Fruit fly (Drosophila melanogaster) whole organism, embryonic: ENCODE data around the gene Sas-4.

ENCODE experiments used
- CG10462 ChIP-seq: fragments of 200-800 bp; sonication (Bioruptor generic); optimal IDR thresholded peaks from 2 replicates; lab custom pipeline; 2016; ENCODE audit warnings: missing biosample characterization, missing genetic modification characterization
- CG17328 ChIP-seq: fragments of 200-800 bp; sonication (Bioruptor generic); IDR thresholded peaks from 2 replicates; pipeline ENCODE4 v1.3.6; 2022; ENCODE audit warnings: missing biosample characterization, missing genetic modification characterization
- CG4730 ChIP-seq: fragments of 200-800 bp; sonication (Bioruptor generic); IDR thresholded peaks from 2 replicates; pipeline ENCODE4 v1.3.6; 2022; ENCODE audit warnings: missing biosample characterization, missing genetic modification characterization
- CG8290 ChIP-seq, 3 experiments: fragments of 200-800 bp; sonication (Bioruptor generic); optimal IDR thresholded peaks; 2 replicates each; lab custom pipeline; 2016 to 2019; ENCODE audit warnings: missing biosample characterization in 3 of 3, missing genetic modification characterization in 3 of 3, mild to moderate bottlenecking in 2 of 3, moderate library complexity in 1 of 3
- Dad ChIP-seq: fragments of 200-800 bp; sonication (Bioruptor generic); optimal IDR thresholded peaks from 3 replicates; lab custom pipeline; 2016; ENCODE audit warnings: missing biosample characterization, missing genetic modification characterization
- Ets65A ChIP-seq: fragments of 200-800 bp; sonication (Bioruptor generic); peaks from one replicate; lab custom pipeline; 2016; ENCODE audit warnings: missing biosample characterization, missing genetic modification characterization
- Hr78 ChIP-seq, 2 experiments: fragments of 200-800 bp in 1 of 2; fragments of >200 bp in 1 of 2; sonication (Bioruptor generic) in 1 of 2; optimal IDR thresholded peaks; 2 replicates each; lab custom pipeline; 2017 to 2019; ENCODE audit warnings: missing biosample characterization in 2 of 2, missing genetic modification characterization in 2 of 2, mild to moderate bottlenecking in 1 of 2, moderate library complexity in 1 of 2
- MTF-1 ChIP-seq: fragments of 200-800 bp; sonication (Bioruptor generic); optimal IDR thresholded peaks from 2 replicates; lab custom pipeline; 2018; ENCODE audit warnings: missing biosample characterization, mild to moderate bottlenecking, missing genetic modification characterization, borderline replicate concordance
- dimm ChIP-seq: fragments of 200-800 bp; sonication (Bioruptor generic); IDR thresholded peaks from 2 replicates; pipeline ENCODE4 v1.3.6; 2022; ENCODE audit warnings: missing biosample characterization, missing genetic modification characterization
- scrt ChIP-seq: fragments of 200-800 bp; sonication (Bioruptor generic); optimal IDR thresholded peaks from 2 replicates; lab custom pipeline; 2018; ENCODE audit warnings: missing biosample characterization, mild to moderate bottlenecking, missing genetic modification characterization, moderate library complexity
- tll ChIP-seq, 2 experiments: fragments of 200-800 bp in 1 of 2; fragments of >200 bp in 1 of 2; sonication (Bioruptor generic) in 1 of 2; optimal IDR thresholded peaks; 2 replicates each; lab custom pipeline; 2017 to 2019; ENCODE audit warnings: missing biosample characterization in 2 of 2, missing genetic modification characterization in 2 of 2, mild to moderate bottlenecking in 1 of 2, moderate library complexity in 1 of 2
- usp ChIP-seq: fragments of >200 bp; optimal IDR thresholded peaks from 2 replicates; lab custom pipeline; 2017; ENCODE audit warnings: missing biosample characterization, missing genetic modification characterization

- TF ChIP-seq Dad (GFP tag; lab: Kevin White, UChicago) (no peak), CG8290 (GFP tag; optimal IDR thresholded peaks at IDR 0.05; lab: Kevin White, UChicago) (no peak), CG8290 (tag; optimal IDR thresholded peaks at IDR 0.05; lab: Kevin White, UChicago) (no peak), usp (GFP tag; lab: Kevin White, UChicago) (no peak), dimm (no peak), tll (GFP tag; optimal IDR thresholded peaks at IDR 0.05; lab: Kevin White, UChicago) (no peak), scrt (GFP tag; lab: Kevin White, UChicago) (no peak), CG10462 (GFP tag; lab: Kevin White, UChicago) (no peak), Ets65A (GFP tag; lab: Kevin White, UChicago) (peak; percentile 65), CG17328 (GFP tag; lab: Robert Waterston, UW) (no peak), Hr78 (GFP tag; optimal IDR thresholded peaks at IDR 0.05; lab: Kevin White, UChicago) (no peak), MTF-1 (GFP tag; lab: Kevin White, UChicago) (no peak), CG4730 (no peak)
Observed at dm6 chr3R:7138058-7138457, 13.1 kb upstream of the Sas-4 start.
